Worm (Caenorhabditis elegans): ENCODE measurements around the gene pacl-1.

DNA sequence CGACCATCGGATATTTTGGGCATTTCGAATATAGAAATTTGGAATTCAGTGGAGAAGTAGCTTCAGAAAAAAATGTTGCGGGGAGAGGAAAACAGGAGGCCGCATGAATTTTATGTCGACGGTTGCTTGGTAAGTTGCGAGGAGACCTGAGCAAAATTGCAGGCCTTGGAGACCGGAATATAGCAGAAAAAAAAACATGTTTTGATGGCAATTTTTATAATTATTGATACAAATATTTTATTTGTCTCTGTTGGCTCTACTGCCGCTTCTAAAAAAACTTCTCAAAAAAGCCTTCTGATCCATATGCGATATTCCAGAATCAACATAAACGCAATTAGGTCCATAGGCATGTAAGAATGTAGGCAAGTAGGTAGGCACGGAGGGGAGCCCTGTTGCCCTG, at the start of gene pacl-1:
- TF ChIP-seq ets-4 (GFP tag; optimal IDR thresholded peaks at IDR 0.05) (no peak), B0019.2 (GFP tag; conservative IDR thresholded peaks at IDR 0.05) (no peak), nhr-120 (GFP tag; IDR thresholded peaks at IDR 0.05) (no peak), cebp-1 (GFP tag; IDR thresholded peaks at IDR 0.05) (no peak), cebp-1 (tag; optimal IDR thresholded peaks at IDR 0.05) (no peak), bed-2 (GFP tag; IDR thresholded peaks at IDR 0.05) (no peak), attf-3 (GFP tag; conservative IDR thresholded peaks at IDR 0.05) (no peak), T26A5.8 (tag; optimal IDR thresholded peaks at IDR 0.05) (no peak)

All from whole organism, young adult.